Worm (Caenorhabditis elegans) whole organism, late embryonic: ENCODE measurements around the gene clec-187.

Source experiments
- C08G9.2 ChIP-seq: sonication (generic microtip); optimal IDR thresholded peaks from 2 replicates; lab custom pipeline; 2016; ENCODE audit warnings: mild to moderate bottlenecking, missing genetic modification characterization, moderate library complexity, missing compliant biosample characterization
- C38D4.7 ChIP-seq: fragments of 200-800 bp; sonication (Bioruptor generic); optimal IDR thresholded peaks from 2 replicates; lab custom pipeline; 2018; ENCODE audit warnings: mild to moderate bottlenecking, missing genetic modification characterization, moderate library complexity, missing compliant biosample characterization
- K02D7.2 ChIP-seq: sonication (generic microtip); optimal IDR thresholded peaks from 2 replicates; lab custom pipeline; 2017; ENCODE audit warnings: mild to moderate bottlenecking, missing genetic modification characterization, missing compliant biosample characterization
- ahr-1 ChIP-seq: sonication (generic microtip); optimal IDR thresholded peaks from 2 replicates; lab custom pipeline; 2016; ENCODE audit warnings: missing genetic modification characterization, missing compliant biosample characterization
- ama-1 ChIP-seq: fragments of 150-350 bp; optimal IDR thresholded peaks from 2 replicates; lab custom pipeline; 2014
- ceh-22 ChIP-seq: sonication (generic microtip); optimal IDR thresholded peaks from 2 replicates; lab custom pipeline; 2017; ENCODE audit warnings: missing biosample characterization, missing genetic modification characterization
- ceh-24 ChIP-seq: sonication (generic microtip); optimal IDR thresholded peaks from 2 replicates; lab custom pipeline; 2016; ENCODE audit warnings: mild to moderate bottlenecking, missing genetic modification characterization, missing compliant biosample characterization
- ceh-30 ChIP-seq: fragments of 150-350 bp; optimal IDR thresholded peaks from 2 replicates; lab custom pipeline; 2014; ENCODE audit warnings: missing biosample characterization, missing genetic modification characterization
- ceh-45 ChIP-seq: fragments of 200-800 bp; sonication (Bioruptor generic); IDR thresholded peaks from 2 replicates; pipeline ENCODE4 v1.3.6; 2022; ENCODE audit warnings: missing genetic modification reagents, missing genetic modification characterization, missing compliant biosample characterization
- dmd-4 ChIP-seq: sonication (generic microtip); optimal IDR thresholded peaks from 2 replicates; lab custom pipeline; 2016; ENCODE audit warnings: borderline replicate concordance, missing genetic modification characterization, missing compliant biosample characterization
- dve-1 ChIP-seq: sonication (generic microtip); optimal IDR thresholded peaks from 2 replicates; lab custom pipeline; 2017; ENCODE audit warnings: antibody characterized with exemption, mild to moderate bottlenecking, missing genetic modification characterization, missing compliant biosample characterization
- elt-2 ChIP-seq: sonication (generic microtip); optimal IDR thresholded peaks from 2 replicates; lab custom pipeline; 2016; ENCODE audit warnings: missing genetic modification reagents, missing genetic modification characterization, missing compliant biosample characterization
- ets-4 ChIP-seq: sonication (generic microtip); optimal IDR thresholded peaks from 2 replicates; lab custom pipeline; 2016; ENCODE audit warnings: missing genetic modification characterization, missing compliant biosample characterization
- eyg-1 ChIP-seq: sonication (generic microtip); optimal IDR thresholded peaks from 2 replicates; lab custom pipeline; 2016; ENCODE audit warnings: missing genotype, missing genetic modification characterization, missing compliant biosample characterization
- fax-1 ChIP-seq: sonication (generic microtip); optimal IDR thresholded peaks from 2 replicates; lab custom pipeline; 2016; ENCODE audit warnings: missing genotype, missing genetic modification characterization, missing compliant biosample characterization
- fkh-6 ChIP-seq: sonication (generic microtip); optimal IDR thresholded peaks from 2 replicates; lab custom pipeline; 2016; ENCODE audit warnings: missing genetic modification characterization, missing compliant biosample characterization
- gmeb-2 ChIP-seq: sonication (generic microtip); optimal IDR thresholded peaks from 2 replicates; lab custom pipeline; 2016; ENCODE audit warnings: missing genetic modification characterization, inconsistent platforms, missing compliant biosample characterization
- hlh-13 ChIP-seq: fragments of 200-800 bp; sonication (Bioruptor generic); optimal IDR thresholded peaks from 2 replicates; lab custom pipeline; 2018; ENCODE audit warnings: mild to moderate bottlenecking, missing genetic modification characterization, missing compliant biosample characterization
- hlh-8 ChIP-seq: sonication (generic microtip); optimal IDR thresholded peaks from 2 replicates; lab custom pipeline; 2016; ENCODE audit warnings: missing genotype, missing genetic modification characterization, missing compliant biosample characterization
- madf-2 ChIP-seq: sonication (generic microtip); optimal IDR thresholded peaks from 2 replicates; lab custom pipeline; 2017; ENCODE audit warnings: missing genetic modification characterization, missing compliant biosample characterization
- mec-3 ChIP-seq: sonication (generic microtip); optimal IDR thresholded peaks from 2 replicates; lab custom pipeline; 2016; ENCODE audit warnings: borderline replicate concordance, missing genetic modification characterization, missing compliant biosample characterization
- nfya-1 ChIP-seq: sonication (generic microtip); optimal IDR thresholded peaks from 2 replicates; lab custom pipeline; 2017; ENCODE audit warnings: missing genetic modification characterization, mild to moderate bottlenecking, missing compliant biosample characterization, antibody characterized with exemption, moderate library complexity
- nhr-11 ChIP-seq: fragments of 150-350 bp; optimal IDR thresholded peaks from 2 replicates; lab custom pipeline; 2014; ENCODE audit warnings: missing biosample characterization, missing genetic modification characterization
- nhr-232 ChIP-seq: sonication (generic microtip); optimal IDR thresholded peaks from 2 replicates; lab custom pipeline; 2016; ENCODE audit warnings: missing genetic modification characterization, missing compliant biosample characterization
- npax-4 ChIP-seq: sonication (generic microtip); optimal IDR thresholded peaks from 2 replicates; lab custom pipeline; 2016; ENCODE audit warnings: missing genetic modification characterization, missing compliant biosample characterization
- odd-2 ChIP-seq: sonication (generic microtip); optimal IDR thresholded peaks from 2 replicates; lab custom pipeline; 2017; ENCODE audit warnings: antibody characterized with exemption, mild to moderate bottlenecking, missing genetic modification characterization, missing compliant biosample characterization
- pha-2 ChIP-seq: sonication (generic microtip); optimal IDR thresholded peaks from 2 replicates; lab custom pipeline; 2017; ENCODE audit warnings: mild to moderate bottlenecking, missing genetic modification characterization, missing compliant biosample characterization
- pha-4 ChIP-seq: fragments of 150-350 bp; optimal IDR thresholded peaks from 2 replicates; lab custom pipeline; 2018; ENCODE audit warnings: missing biosample characterization, missing genetic modification reagents, missing genetic modification characterization
- pqm-1 ChIP-seq: sonication (generic microtip); optimal IDR thresholded peaks from 2 replicates; lab custom pipeline; 2016; ENCODE audit warnings: missing genetic modification characterization, missing compliant biosample characterization
- pros-1 ChIP-seq: fragments of 150-350 bp; optimal IDR thresholded peaks from 2 replicates; lab custom pipeline; 2014; ENCODE audit warnings: missing biosample characterization, missing genetic modification reagents, missing genetic modification characterization
- ref-2 ChIP-seq: sonication (generic microtip); optimal IDR thresholded peaks from 2 replicates; lab custom pipeline; 2016; ENCODE audit warnings: missing genetic modification characterization, missing compliant biosample characterization
- rnt-1 ChIP-seq: sonication (generic microtip); optimal IDR thresholded peaks from 2 replicates; lab custom pipeline; 2016; ENCODE audit warnings: missing genetic modification characterization, missing compliant biosample characterization
- sdc-2 ChIP-seq: sonication (generic microtip); optimal IDR thresholded peaks from 2 replicates; lab custom pipeline; 2016; ENCODE audit warnings: missing genotype, missing genetic modification characterization, missing compliant biosample characterization
- sox-2 ChIP-seq: fragments of 200-800 bp; sonication (Bioruptor generic); IDR thresholded peaks from 2 replicates; pipeline ENCODE4 v1.3.6; 2022; ENCODE audit warnings: missing genetic modification reagents, missing genetic modification characterization, missing compliant biosample characterization
- sox-4 ChIP-seq: sonication (generic microtip); optimal IDR thresholded peaks from 2 replicates; lab custom pipeline; 2017; ENCODE audit warnings: mild to moderate bottlenecking, missing genetic modification characterization, inconsistent platforms, missing compliant biosample characterization
- tbx-2 ChIP-seq: sonication (generic microtip); optimal IDR thresholded peaks from 2 replicates; lab custom pipeline; 2016; ENCODE audit warnings: missing genetic modification characterization, missing compliant biosample characterization
- tbx-7 ChIP-seq: sonication (generic microtip); optimal IDR thresholded peaks from 2 replicates; lab custom pipeline; 2016; ENCODE audit warnings: missing genotype, missing genetic modification characterization, missing compliant biosample characterization
- unc-3 ChIP-seq, 2 experiments: fragments of 200-800 bp in 1 of 2; sonication (Bioruptor generic) in 1 of 2; sonication (generic microtip) in 1 of 2; conservative IDR thresholded peaks in 1 of 2; optimal IDR thresholded peaks in 1 of 2; 2 replicates each; pipeline versions ENCODE4 v1.3.6 to Lab custom; 2016 to 2022; ENCODE audit warnings: missing compliant biosample characterization in 2 of 2, missing genetic modification characterization in 2 of 2, missing genetic modification reagents in 1 of 2
- unc-42 ChIP-seq: sonication (generic microtip); optimal IDR thresholded peaks from 2 replicates; lab custom pipeline; 2016; ENCODE audit warnings: missing genotype, missing genetic modification characterization, missing compliant biosample characterization
- unc-86 ChIP-seq: sonication (generic microtip); optimal IDR thresholded peaks from 2 replicates; lab custom pipeline; 2016; ENCODE audit warnings: missing genetic modification characterization, missing compliant biosample characterization
- zip-5 ChIP-seq: sonication (generic microtip); optimal IDR thresholded peaks from 2 replicates; lab custom pipeline; 2016; ENCODE audit warnings: missing genetic modification characterization, missing compliant biosample characterization

clec-187 gene

DNA sequence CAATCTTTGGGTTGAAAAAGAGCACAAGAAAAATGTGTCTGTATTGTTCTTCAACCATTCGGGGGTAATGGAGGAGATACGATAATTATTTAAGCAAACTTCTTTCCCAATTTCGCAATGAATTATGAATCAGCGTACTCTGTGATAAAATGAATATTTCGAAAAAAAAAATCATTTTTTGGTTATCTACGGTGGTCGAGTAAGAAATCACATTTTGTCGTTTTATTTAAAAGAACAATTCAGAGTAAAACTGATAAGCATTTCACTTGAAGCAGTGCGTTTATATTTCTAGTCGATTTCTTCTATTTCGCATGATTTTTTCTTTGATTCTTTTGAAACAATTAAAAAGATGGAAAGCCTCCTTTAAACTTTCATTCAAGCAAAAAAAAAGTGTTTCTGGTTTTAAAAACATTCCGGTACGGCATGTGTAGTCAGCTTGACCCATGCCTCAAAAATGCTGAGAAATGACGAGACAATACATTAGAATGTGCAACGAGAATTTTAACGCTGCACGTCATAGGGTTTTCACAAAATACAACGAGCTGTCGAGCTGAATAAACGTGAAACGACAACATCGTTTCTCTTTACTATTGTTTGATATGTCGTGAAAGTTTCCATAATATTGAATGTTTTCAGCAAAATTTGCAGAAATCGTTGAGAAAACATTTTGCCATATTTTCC lies 31.3 kb upstream of the clec-187 start, which contains the start of gene K08D8.2:
Gene K08D8.2 (plus strand): TSS at position 631 of the 681 bp plus-strand sequence.
- no peak for TF ChIP-seq dve-1 (tag; lab: Kevin White, UChicago)
- no peak for TF ChIP-seq rnt-1 (tag; lab: Kevin White, UChicago)
- TF ChIP-seq mec-3, result no peak
- TF ChIP-seq fax-1 (tag; lab: Kevin White, UChicago), result no peak
- no peak for TF ChIP-seq pqm-1
- no peak for TF ChIP-seq fkh-6
- no peak for TF ChIP-seq madf-2 (tag; lab: Kevin White, UChicago)
- no peak for TF ChIP-seq ama-1 (lab: Kevin White, UChicago)
- TF ChIP-seq ceh-30 (tag; lab: Kevin White, UChicago), result no peak
- TF ChIP-seq eyg-1 (tag; lab: Kevin White, UChicago), result no peak
- TF ChIP-seq ahr-1 (tag; lab: Kevin White, UChicago), result no peak
- no peak for TF ChIP-seq pros-1 (tag; lab: Kevin White, UChicago)
- TF ChIP-seq ref-2 (tag; lab: Kevin White, UChicago), result no peak
- TF ChIP-seq ets-4 (tag; lab: Kevin White, UChicago), result no peak
- TF ChIP-seq dmd-4, result no peak
- TF ChIP-seq, all 69 proteins: peak for 0

DNA sequence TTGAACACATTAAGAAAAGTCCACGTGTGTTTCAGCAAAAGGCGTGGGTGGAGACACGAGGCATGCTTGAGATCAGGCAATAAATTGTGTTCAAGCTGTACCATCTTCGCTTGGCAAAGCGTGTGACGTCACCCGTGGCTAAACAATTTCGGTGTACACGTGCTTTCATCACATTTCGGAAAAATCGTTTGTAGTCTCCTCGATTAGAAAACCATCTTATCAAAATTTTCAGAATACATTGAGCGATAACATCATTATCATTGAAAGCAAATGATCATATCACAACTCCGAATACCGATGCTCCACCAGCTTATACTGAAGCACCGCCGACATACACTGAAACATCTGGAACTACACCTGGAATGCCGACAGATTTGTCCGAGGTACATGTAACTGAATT lies 30.3 kb upstream of the clec-187 start:
- no peak for TF ChIP-seq unc-42 (tag; lab: Kevin White, UChicago)
- no peak for TF ChIP-seq unc-86 (tag; lab: Kevin White, UChicago)
- no peak for TF ChIP-seq hlh-13 (GFP tag; lab: Kevin White, UChicago)
- no peak for TF ChIP-seq odd-2 (tag; lab: Kevin White, UChicago)
- peak; percentile 48 for TF ChIP-seq elt-2 (tag; lab: Kevin White, UChicago)

DNA sequence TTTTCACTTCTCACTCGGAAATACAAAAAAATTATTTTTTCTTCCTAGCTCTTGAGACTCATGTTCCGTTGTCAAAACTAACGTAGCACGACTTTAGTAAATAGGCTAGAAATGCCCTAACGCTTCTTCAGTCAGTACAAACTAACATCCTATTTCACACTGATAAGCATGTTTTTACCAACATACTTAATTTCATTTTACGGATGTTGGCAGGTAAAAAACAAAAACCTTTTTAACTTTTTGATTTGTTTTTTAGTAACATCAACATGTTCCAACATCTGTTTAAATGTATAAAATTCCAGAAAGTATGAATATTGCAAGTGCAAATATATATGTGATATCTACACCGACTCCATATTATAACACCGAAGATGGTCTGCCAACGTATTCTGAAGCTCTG lies 29.0 kb upstream of the clec-187 start, which contains the start of gene K08D8.10:
Gene K08D8.10 (plus strand): TSS at position 301 of the 400 bp plus-strand sequence.
- no peak for TF ChIP-seq tbx-2 (tag; lab: Kevin White, UChicago)
- no peak for TF ChIP-seq sox-4 (tag; lab: Kevin White, UChicago)
- no peak for TF ChIP-seq pros-1 (tag; lab: Kevin White, UChicago)
- TF ChIP-seq rnt-1 (tag; lab: Kevin White, UChicago), result no peak

DNA sequence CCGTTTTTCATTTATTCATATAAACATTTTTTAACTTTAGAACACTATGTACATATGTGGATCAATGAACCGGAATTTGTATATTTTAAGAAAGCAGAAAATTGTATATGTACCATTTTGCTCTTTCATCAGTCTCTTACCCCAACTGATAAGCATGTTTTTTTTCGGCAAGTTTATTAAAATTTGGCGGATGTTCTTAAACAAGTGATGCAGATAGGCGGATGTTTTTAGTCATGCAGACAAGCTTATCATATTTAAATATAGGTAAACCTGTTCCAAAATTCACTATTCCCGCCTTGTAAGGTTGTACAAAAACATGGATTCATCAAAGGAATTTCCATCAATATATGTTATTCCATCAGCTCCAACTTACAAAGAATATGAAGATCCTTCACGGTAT lies 28.1 kb upstream of the clec-187 start, which contains the start of gene K08D8.9:
Gene K08D8.9 (plus strand): TSS at position 301 of the 400 bp plus-strand sequence.
- no peak for TF ChIP-seq pha-4 (tag; lab: Kevin White, UChicago)
- TF ChIP-seq nhr-232 (tag; lab: Kevin White, UChicago), result no peak
- TF ChIP-seq madf-2 (tag; lab: Kevin White, UChicago), result no peak
- TF ChIP-seq nfya-1 (tag; lab: Kevin White, UChicago), result no peak
- no peak for TF ChIP-seq ceh-45 (GFP tag; lab: Robert Waterston, UW)
- TF ChIP-seq pha-2 (tag; lab: Kevin White, UChicago), result no peak
- no peak for TF ChIP-seq C08G9.2 (tag; lab: Kevin White, UChicago)
- TF ChIP-seq eyg-1 (tag; lab: Kevin White, UChicago), result no peak
- no peak for TF ChIP-seq zip-5 (tag; lab: Kevin White, UChicago)
- no peak for TF ChIP-seq sox-2 (GFP tag; lab: Robert Waterston, UW)
- no peak for TF ChIP-seq ceh-22
- TF ChIP-seq C38D4.7 (GFP tag; lab: Kevin White, UChicago), result no peak
- no peak for TF ChIP-seq hlh-8 (tag; lab: Kevin White, UChicago)
- TF ChIP-seq rnt-1 (tag; lab: Kevin White, UChicago), result no peak

DNA sequence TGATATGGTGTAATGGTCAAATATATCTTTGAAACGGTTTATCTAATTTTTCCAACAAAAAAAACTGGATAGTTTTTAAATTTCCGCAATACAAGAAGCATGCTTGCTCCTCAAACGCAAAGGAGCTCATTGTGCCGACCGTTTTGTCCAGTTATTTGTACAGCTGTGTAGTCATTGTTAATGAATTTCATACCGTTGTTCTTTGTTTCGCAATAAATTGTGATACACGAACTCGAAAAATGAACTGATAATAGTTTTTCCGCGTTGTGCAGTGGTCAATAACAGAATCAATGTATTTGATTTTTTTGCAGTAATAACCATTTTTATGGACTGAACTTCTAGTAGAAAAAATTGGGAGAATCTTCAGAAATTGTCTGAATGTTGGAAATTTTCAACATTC lies 27.5 kb upstream of the clec-187 start:
- TF ChIP-seq eyg-1 (tag; lab: Kevin White, UChicago), result no peak
- TF ChIP-seq dve-1 (tag; lab: Kevin White, UChicago), result no peak
- TF ChIP-seq fax-1 (tag; lab: Kevin White, UChicago), result no peak
- TF ChIP-seq rnt-1 (tag; lab: Kevin White, UChicago), result no peak
- no peak for TF ChIP-seq unc-3 (GFP tag; conservative IDR thresholded peaks at IDR 0.05; lab: Robert Waterston, UW)
- TF ChIP-seq unc-3 (tag; optimal IDR thresholded peaks at IDR 0.05; lab: Kevin White, UChicago), result no peak
- no peak for TF ChIP-seq K02D7.2 (tag; lab: Kevin White, UChicago)
- no peak for TF ChIP-seq zip-5 (tag; lab: Kevin White, UChicago)
- no peak for TF ChIP-seq npax-4 (tag; lab: Kevin White, UChicago)
- TF ChIP-seq hlh-8 (tag; lab: Kevin White, UChicago), result no peak
- TF ChIP-seq tbx-7 (tag; lab: Kevin White, UChicago), result no peak
- no peak for TF ChIP-seq sdc-2 (tag; lab: Kevin White, UChicago)
- TF ChIP-seq gmeb-2 (tag; lab: Kevin White, UChicago), result no peak
- no peak for TF ChIP-seq ceh-24 (tag; lab: Kevin White, UChicago)
- TF ChIP-seq nhr-11 (tag; lab: Kevin White, UChicago), result no peak
